Fruit fly (Drosophila melanogaster) whole organism, embryonic: ENCODE results near the gene anox.

Experiments
- Atf3 ChIP-seq: fragments of 200-800 bp; sonication (Bioruptor generic); optimal IDR thresholded peaks from 3 replicates; lab custom pipeline; 2016; ENCODE audit warnings: missing biosample characterization, missing genetic modification characterization
- CG12744 ChIP-seq: fragments of 200-800 bp; sonication (Bioruptor generic); optimal IDR thresholded peaks from 2 replicates; lab custom pipeline; 2016; ENCODE audit warnings: missing biosample characterization, missing genetic modification characterization
- CG12769 ChIP-seq: fragments of 200-800 bp; sonication (Bioruptor generic); optimal IDR thresholded peaks from 2 replicates; lab custom pipeline; 2019; ENCODE audit warnings: missing biosample characterization, mild to moderate bottlenecking, missing genetic modification characterization, moderate library complexity
- CG14860 ChIP-seq: fragments of 200-800 bp; sonication (Bioruptor generic); IDR thresholded peaks from 3 replicates; pipeline ENCODE4 v1.3.6; 2022; ENCODE audit warnings: missing biosample characterization, missing genetic modification characterization; ENCODE audit not compliant: partially characterized antibody
- CG17186 ChIP-seq: fragments of 200-800 bp; sonication (Bioruptor generic); optimal IDR thresholded peaks from 3 replicates; lab custom pipeline; 2017; ENCODE audit warnings: missing biosample characterization, missing genetic modification reagents, missing genetic modification characterization
- CG17328 ChIP-seq: fragments of 200-800 bp; sonication (Bioruptor generic); IDR thresholded peaks from 2 replicates; pipeline ENCODE4 v1.3.6; 2022; ENCODE audit warnings: missing biosample characterization, missing genetic modification characterization
- CG17361 ChIP-seq: fragments of 200-800 bp; sonication (Bioruptor generic); IDR thresholded peaks from 3 replicates; pipeline ENCODE4 v1.3.6; 2022; ENCODE audit warnings: missing biosample characterization, missing genetic modification characterization
- CG17385 ChIP-seq: fragments of 200-800 bp; sonication (Bioruptor generic); optimal IDR thresholded peaks from 3 replicates; lab custom pipeline; 2018; ENCODE audit warnings: missing biosample characterization, mild to moderate bottlenecking, missing genetic modification characterization
- CG18011 ChIP-seq: fragments of 200-800 bp; sonication (Bioruptor generic); optimal IDR thresholded peaks from 2 replicates; lab custom pipeline; 2017; ENCODE audit warnings: missing biosample characterization, missing genetic modification characterization, mild to moderate bottlenecking, moderate library complexity, missing genotype
- CG18262 ChIP-seq: fragments of 200-800 bp; optimal IDR thresholded peaks from 3 replicates; lab custom pipeline; 2019; ENCODE audit warnings: missing biosample characterization, mild to moderate bottlenecking, missing genetic modification characterization, moderate library complexity
- CG2199 ChIP-seq: fragments of 200-800 bp; sonication (Bioruptor generic); IDR thresholded peaks from 3 replicates; pipeline ENCODE4 v1.3.6; 2022; ENCODE audit warnings: missing biosample characterization, missing genetic modification characterization
- CG2889 ChIP-seq: fragments of 200-800 bp; sonication (Bioruptor generic); IDR thresholded peaks from 3 replicates; pipeline ENCODE4 v1.3.6; 2022; ENCODE audit warnings: missing biosample characterization, missing genetic modification characterization
- CG3065 ChIP-seq: fragments of 200-800 bp; sonication (Bioruptor generic); optimal IDR thresholded peaks from 2 replicates; lab custom pipeline; 2016; ENCODE audit warnings: missing biosample characterization, missing genetic modification characterization
- CG32767 ChIP-seq: fragments of 200-800 bp; sonication (Bioruptor generic); IDR thresholded peaks from 2 replicates; pipeline ENCODE4 v1.3.6; 2022; ENCODE audit warnings: missing biosample characterization, missing genetic modification characterization
- CG3281 ChIP-seq: fragments of 200-800 bp; sonication (Bioruptor generic); optimal IDR thresholded peaks from 3 replicates; lab custom pipeline; 2017; ENCODE audit warnings: missing biosample characterization, mild to moderate bottlenecking, missing genetic modification characterization
- CG3995 ChIP-seq: fragments of 200-800 bp; sonication (Bioruptor generic); optimal IDR thresholded peaks from 3 replicates; lab custom pipeline; 2016; ENCODE audit warnings: missing biosample characterization, missing genetic modification characterization
- CG4424 ChIP-seq: fragments of 200-800 bp; sonication (Bioruptor generic); optimal IDR thresholded peaks from 3 replicates; lab custom pipeline; 2016; ENCODE audit warnings: missing biosample characterization, missing genetic modification characterization
- CG6683 ChIP-seq: fragments of 200-800 bp; sonication (Bioruptor generic); optimal IDR thresholded peaks from 2 replicates; lab custom pipeline; 2017; ENCODE audit warnings: missing biosample characterization, mild to moderate bottlenecking, missing genetic modification characterization, missing genetic modification reagents
- CG7271 ChIP-seq: fragments of 200-800 bp; sonication (Bioruptor generic); optimal IDR thresholded peaks from 2 replicates; lab custom pipeline; 2018; ENCODE audit warnings: missing biosample characterization, mild to moderate bottlenecking, missing genetic modification characterization, moderate library complexity
- CG9215 ChIP-seq: fragments of 200-800 bp; sonication (Bioruptor generic); IDR thresholded peaks from 2 replicates; pipeline ENCODE4 v1.3.6; 2022; ENCODE audit warnings: missing biosample characterization, missing genetic modification characterization
- CG9609 ChIP-seq: fragments of 200-800 bp; sonication (Bioruptor generic); optimal IDR thresholded peaks from 3 replicates; lab custom pipeline; 2016; ENCODE audit warnings: missing biosample characterization, missing genetic modification characterization
- CTCF ChIP-seq: fragments of 200-800 bp; sonication (Bioruptor generic); optimal IDR thresholded peaks from 2 replicates; lab custom pipeline; 2017; ENCODE audit warnings: missing biosample characterization, mild to moderate bottlenecking, missing genetic modification characterization, moderate library complexity
- CkIIα-i1 ChIP-seq: fragments of 200-800 bp; sonication (Bioruptor generic); IDR thresholded peaks from 2 replicates; pipeline ENCODE4 v1.3.6; 2022; ENCODE audit warnings: missing biosample characterization, missing genetic modification characterization
- Dip3 ChIP-seq: fragments of 200-800 bp; sonication (Bioruptor generic); optimal IDR thresholded peaks from 3 replicates; lab custom pipeline; 2016; ENCODE audit warnings: missing biosample characterization, missing genetic modification characterization
- E2f1 ChIP-seq: fragments of 200-800 bp; sonication (Bioruptor generic); IDR thresholded peaks from 2 replicates; pipeline ENCODE4 v1.3.6; 2022; ENCODE audit warnings: missing biosample characterization, missing genetic modification characterization
- ERR ChIP-seq: fragments of 200-800 bp; sonication (Bioruptor generic); optimal IDR thresholded peaks from 2 replicates; lab custom pipeline; 2016; ENCODE audit warnings: missing biosample characterization, missing genetic modification characterization
- Eip74EF ChIP-seq, 2 experiments: fragments of 200-800 bp in 1 of 2; fragments of >200 bp in 1 of 2; sonication (Bioruptor generic) in 1 of 2; optimal IDR thresholded peaks; 2 replicates each; lab custom pipeline; 2017 to 2019; ENCODE audit warnings: missing biosample characterization in 2 of 2, missing genetic modification characterization in 2 of 2, mild to moderate bottlenecking in 1 of 2, moderate library complexity in 1 of 2
- Hsf ChIP-seq: fragments of 200-800 bp; sonication (Bioruptor generic); optimal IDR thresholded peaks from 3 replicates; lab custom pipeline; 2016; ENCODE audit warnings: missing biosample characterization, missing genetic modification characterization
- Lpt ChIP-seq: fragments of >200 bp; optimal IDR thresholded peaks from 2 replicates; lab custom pipeline; 2018; ENCODE audit warnings: missing biosample characterization, missing genetic modification characterization
- Myb ChIP-seq: fragments of 200-800 bp; sonication (Bioruptor generic); optimal IDR thresholded peaks from 2 replicates; lab custom pipeline; 2016; ENCODE audit warnings: missing biosample characterization, missing genetic modification characterization
- Nf-YB ChIP-seq: fragments of 200-800 bp; sonication (Bioruptor generic); optimal IDR thresholded peaks from 3 replicates; lab custom pipeline; 2019; ENCODE audit warnings: missing biosample characterization, mild to moderate bottlenecking, missing genetic modification characterization, moderate library complexity
- PHDP ChIP-seq: fragments of 200-800 bp; sonication (Bioruptor generic); optimal IDR thresholded peaks from 3 replicates; lab custom pipeline; 2018; ENCODE audit warnings: missing biosample characterization, mild to moderate bottlenecking, missing genetic modification characterization, moderate library complexity
- Six4 ChIP-seq: fragments of 200-800 bp; sonication (Bioruptor generic); optimal IDR thresholded peaks from 2 replicates; lab custom pipeline; 2016; ENCODE audit warnings: missing biosample characterization, missing genetic modification characterization
- ab ChIP-seq: fragments of 200-800 bp; sonication (Bioruptor generic); optimal IDR thresholded peaks from 2 replicates; lab custom pipeline; 2016; ENCODE audit warnings: missing biosample characterization, missing genetic modification characterization
- bbx ChIP-seq: fragments of 200-800 bp; sonication (Bioruptor generic); IDR thresholded peaks from 2 replicates; pipeline ENCODE4 v1.3.6; 2022; ENCODE audit warnings: missing biosample characterization, missing genetic modification characterization; ENCODE audit not compliant: partially characterized antibody
- br ChIP-seq: fragments of >200 bp; optimal IDR thresholded peaks from 2 replicates; lab custom pipeline; 2017
- cg ChIP-seq: fragments of 200-800 bp; sonication (Bioruptor generic); optimal IDR thresholded peaks from 3 replicates; lab custom pipeline; 2019; ENCODE audit warnings: missing biosample characterization, mild to moderate bottlenecking, missing genetic modification characterization, moderate library complexity
- ewg ChIP-seq: fragments of 200-800 bp; sonication (Bioruptor generic); optimal IDR thresholded peaks from 3 replicates; lab custom pipeline; 2017; ENCODE audit warnings: mild to moderate bottlenecking, missing biosample characterization, missing genetic modification reagents, missing genetic modification characterization
- fd102C ChIP-seq: fragments of 200-800 bp; sonication (Bioruptor generic); optimal IDR thresholded peaks from 2 replicates; lab custom pipeline; 2018; ENCODE audit warnings: missing biosample characterization, mild to moderate bottlenecking, missing genetic modification characterization, moderate library complexity
- hkb ChIP-seq, 2 experiments: fragments of 200-800 bp in 1 of 2; fragments of >200 bp in 1 of 2; sonication (Bioruptor generic) in 1 of 2; IDR thresholded peaks in 1 of 2; optimal IDR thresholded peaks in 1 of 2; 2 replicates each; pipeline versions ENCODE4 v1.3.6 to Lab custom; 2017 to 2022; ENCODE audit warnings: missing biosample characterization in 1 of 2, missing genetic modification characterization in 1 of 2
- insv ChIP-seq, 2 experiments: fragments of 200-800 bp; sonication (Bioruptor generic); optimal IDR thresholded peaks; 3 replicates each; lab custom pipeline; 2016 to 2018; ENCODE audit warnings: missing biosample characterization in 2 of 2, missing genetic modification characterization in 2 of 2
- inv ChIP-seq: fragments of 200-800 bp; sonication (Bioruptor generic); IDR thresholded peaks from 2 replicates; pipeline ENCODE4 v1.3.6; 2022; ENCODE audit warnings: missing biosample characterization, missing genetic modification characterization; ENCODE audit not compliant: partially characterized antibody
- jumu ChIP-seq: fragments of 200-800 bp; sonication (Bioruptor generic); optimal IDR thresholded peaks from 3 replicates; lab custom pipeline; 2016; ENCODE audit warnings: missing biosample characterization, missing genetic modification characterization
- knrl ChIP-seq: fragments of 200-800 bp; sonication (Bioruptor generic); IDR thresholded peaks from 3 replicates; pipeline ENCODE4 v1.3.6; 2022; ENCODE audit warnings: missing biosample characterization, missing genetic modification characterization; ENCODE audit not compliant: partially characterized antibody
- luna ChIP-seq: fragments of 200-800 bp; sonication (Bioruptor generic); optimal IDR thresholded peaks from 2 replicates; lab custom pipeline; 2016; ENCODE audit warnings: missing biosample characterization, missing genetic modification characterization
- mam ChIP-seq: fragments of 200-800 bp; sonication (Bioruptor generic); optimal IDR thresholded peaks from 3 replicates; lab custom pipeline; 2016; ENCODE audit warnings: missing biosample characterization, missing genetic modification characterization
- row ChIP-seq: fragments of 200-800 bp; sonication (Bioruptor generic); IDR thresholded peaks from 3 replicates; pipeline ENCODE4 v1.3.6; 2022; ENCODE audit warnings: missing biosample characterization, missing genetic modification characterization
- slbo ChIP-seq: fragments of 200-800 bp; sonication (Bioruptor generic); IDR thresholded peaks from 2 replicates; pipeline ENCODE4 v1.3.6; 2022; ENCODE audit warnings: missing biosample characterization, missing genetic modification characterization
- sna ChIP-seq: fragments of 200-800 bp; sonication (Bioruptor generic); IDR thresholded peaks from 2 replicates; pipeline ENCODE4 v1.3.6; 2022; ENCODE audit warnings: missing biosample characterization, missing genetic modification characterization; ENCODE audit not compliant: partially characterized antibody
- usp ChIP-seq: fragments of >200 bp; optimal IDR thresholded peaks from 2 replicates; lab custom pipeline; 2017; ENCODE audit warnings: missing biosample characterization, missing genetic modification characterization
- yki ChIP-seq: fragments of >200 bp; optimal IDR thresholded peaks from 3 replicates; lab custom pipeline; 2018

The anox gene

DNA sequence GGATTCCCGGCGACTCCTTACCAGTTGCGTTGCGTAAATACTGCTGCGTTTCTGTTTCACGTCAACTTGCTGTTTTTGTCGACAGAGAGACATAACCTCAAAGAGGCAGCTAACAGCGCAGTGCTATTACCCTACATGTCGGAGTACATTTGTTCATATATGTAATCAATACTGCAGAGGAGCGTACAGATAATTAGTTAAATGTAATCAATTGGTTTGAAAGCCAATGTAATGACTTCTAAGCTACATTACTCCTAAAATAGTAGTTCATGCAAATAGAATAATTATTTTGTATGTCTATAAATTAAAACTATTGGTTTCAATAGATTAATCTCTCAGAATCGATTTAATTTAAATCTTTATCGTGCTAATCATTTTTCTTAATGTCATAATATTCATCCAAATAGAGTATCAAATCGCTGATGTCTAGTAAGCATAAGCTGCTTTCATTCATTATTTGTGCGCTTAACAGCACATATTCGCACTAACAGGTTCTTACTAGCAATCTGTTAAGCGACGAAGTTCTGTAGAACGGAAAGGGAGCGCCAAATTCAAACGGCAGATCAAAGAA lies at the start of gene anox, which contains the start of gene SLIRP1 (continued):
- TF ChIP-seq inv (no peak), luna (GFP tag; lab: Kevin White, UChicago) (peak; percentile 56), CG3995 (GFP tag; lab: Kevin White, UChicago) (peak; percentile 43), ewg (peak; percentile 75), bbx (no peak), slbo (GFP tag; lab: Robert Waterston, UW) (peak; percentile 84), hkb (optimal IDR thresholded peaks at IDR 0.05; lab: Kevin White, UChicago) (no peak), hkb (GFP tag; IDR thresholded peaks at IDR 0.05; lab: Robert Waterston, UW) (peak; percentile 84), ab (GFP tag; lab: Kevin White, UChicago) (no peak), br (lab: Kevin White, UChicago) (no peak), CG2199 (GFP tag; lab: Robert Waterston, UW) (no peak), CG4424 (GFP tag; lab: Kevin White, UChicago) (peak; percentile 89), knrl (no peak), insv (GFP tag; optimal IDR thresholded peaks at IDR 0.05; lab: Kevin White, UChicago) (peak in 1 of 2 experiments; percentile 48), CG18011 (GFP tag; lab: Kevin White, UChicago) (peak; percentile 54), E2f1 (GFP tag; lab: Robert Waterston, UW) (peak; percentile 85), Nf-YB (GFP tag; lab: Kevin White, UChicago) (peak; percentile 72), fd102C (GFP tag; lab: Kevin White, UChicago) (no peak), ERR (peak; percentile 17), CTCF (GFP tag; lab: Kevin White, UChicago) (peak; percentile 36), CG17186 (GFP tag; lab: Kevin White, UChicago) (peak; percentile 99), CG3281 (GFP tag; lab: Kevin White, UChicago) (peak; percentile 88), sna (GFP tag; lab: Robert Waterston, UW) (no peak), CG17328 (GFP tag; lab: Robert Waterston, UW) (peak; percentile 64), CG17361 (GFP tag; lab: Robert Waterston, UW) (peak; percentile 95), yki (no peak), row (GFP tag; lab: Robert Waterston, UW) (peak; percentile 96), Lpt (GFP tag; lab: Kevin White, UChicago) (no peak), CG9215 (GFP tag; lab: Robert Waterston, UW) (peak; percentile 77), Eip74EF (GFP tag; optimal IDR thresholded peaks at IDR 0.05; lab: Kevin White, UChicago) (peak in 1 of 2 experiments; percentile 86), Atf3 (GFP tag; lab: Kevin White, UChicago) (peak; percentile 51), CG2889 (GFP tag; lab: Robert Waterston, UW) (peak; percentile 74; the same call in 2 of the 3 replicates), usp (GFP tag; lab: Kevin White, UChicago) (no peak), CG12744 (GFP tag; lab: Kevin White, UChicago) (peak; percentile 67), CG6683 (peak; percentile 72), Myb (GFP tag; lab: Kevin White, UChicago) (peak; percentile 45), CG9609 (GFP tag; lab: Kevin White, UChicago) (peak; percentile 72), CkIIα-i1 (GFP tag; lab: Robert Waterston, UW) (no peak), CG7271 (tag; lab: Kevin White, UChicago) (no peak), mam (peak; percentile 80), CG18262 (tag; lab: Kevin White, UChicago) (peak; percentile 93), Hsf (GFP tag; lab: Kevin White, UChicago) (peak; percentile 89), CG12769 (peak; percentile 83), PHDP (tag; lab: Kevin White, UChicago) (peak; percentile 90), CG32767 (GFP tag; lab: Robert Waterston, UW) (peak; percentile 81), Dip3 (peak; percentile 65), CG17385 (peak; percentile 79), CG14860 (GFP tag; lab: Robert Waterston, UW) (no peak), Six4 (peak; percentile 82), cg (GFP tag; lab: Kevin White, UChicago) (no peak), CG3065 (GFP tag; lab: Kevin White, UChicago) (peak; percentile 73), jumu (GFP tag; lab: Kevin White, UChicago) (peak; percentile 67)
